Worm (Caenorhabditis elegans) whole organism, mixed stage, embryonic: ENCODE measurements around the gene F22B5.6.

Experiments
- elt-3 ChIP-seq: fragments of 150-350 bp; optimal IDR thresholded peaks from 2 replicates; lab custom pipeline; 2014; ENCODE audit warnings: missing biosample characterization, missing genetic modification characterization
- flh-1 ChIP-seq: fragments of 200-800 bp; sonication (Bioruptor generic); optimal IDR thresholded peaks from 2 replicates; lab custom pipeline; 2018; ENCODE audit warnings: mild to moderate bottlenecking, missing genetic modification characterization, moderate library complexity, missing compliant biosample characterization
- mab-5 ChIP-seq: fragments of 150-350 bp; optimal IDR thresholded peaks from 2 replicates; lab custom pipeline; 2014; ENCODE audit warnings: missing biosample characterization, missing genetic modification characterization
- mep-1 ChIP-seq: fragments of 150-350 bp; optimal IDR thresholded peaks from 2 replicates; lab custom pipeline; 2017; ENCODE audit warnings: missing biosample characterization, missing genetic modification reagents, missing genetic modification characterization, inconsistent platforms
- mls-2 ChIP-seq: sonication (generic microtip); optimal IDR thresholded peaks from 2 replicates; lab custom pipeline; 2016; ENCODE audit warnings: mild to moderate bottlenecking, missing genetic modification characterization, moderate library complexity, missing compliant biosample characterization
- nhr-12 ChIP-seq: fragments of 150-350 bp; optimal IDR thresholded peaks from 2 replicates; lab custom pipeline; 2014; ENCODE audit warnings: missing biosample characterization, missing genetic modification characterization
- nhr-237 ChIP-seq: fragments of 150-350 bp; optimal IDR thresholded peaks from 2 replicates; lab custom pipeline; 2014; ENCODE audit warnings: missing biosample characterization, missing genetic modification characterization
- nhr-76 ChIP-seq: sonication (generic microtip); optimal IDR thresholded peaks from 2 replicates; lab custom pipeline; 2017; ENCODE audit warnings: missing biosample characterization, missing genetic modification characterization
- snpc-4 ChIP-seq: fragments of 150-350 bp; optimal IDR thresholded peaks from 2 replicates; lab custom pipeline; 2014; ENCODE audit warnings: missing biosample characterization, missing genetic modification characterization
- unc-62 ChIP-seq: fragments of 150-350 bp; optimal IDR thresholded peaks from 2 replicates; lab custom pipeline; 2014; ENCODE audit warnings: missing biosample characterization, missing genetic modification reagents, missing genetic modification characterization
- ztf-11 ChIP-seq: fragments of 150-350 bp; optimal IDR thresholded peaks from 2 replicates; lab custom pipeline; 2014; ENCODE audit warnings: missing biosample characterization, missing genetic modification characterization

ce11 chrII:8405303-8405702 lies 50.7 kb downstream of the F22B5.6 start, which contains the start of gene ubc-24:
- TF ChIP-seq snpc-4 (tag; lab: Kevin White, UChicago) (no peak), elt-3 (tag; lab: Kevin White, UChicago) (no peak), flh-1 (no peak), nhr-12 (tag; lab: Kevin White, UChicago) (no peak), ztf-11 (tag; lab: Kevin White, UChicago) (no peak), nhr-76 (tag; lab: Kevin White, UChicago) (no peak), unc-62 (GFP tag; lab: Kevin White, UChicago) (no peak), nhr-237 (tag; lab: Kevin White, UChicago) (no peak), mab-5 (tag; lab: Kevin White, UChicago) (no peak), mep-1 (tag; lab: Kevin White, UChicago) (no peak), mls-2 (tag; lab: Kevin White, UChicago) (no peak)
